Worm (Caenorhabditis elegans): ENCODE measurements around the gene srx-31.

DNA sequence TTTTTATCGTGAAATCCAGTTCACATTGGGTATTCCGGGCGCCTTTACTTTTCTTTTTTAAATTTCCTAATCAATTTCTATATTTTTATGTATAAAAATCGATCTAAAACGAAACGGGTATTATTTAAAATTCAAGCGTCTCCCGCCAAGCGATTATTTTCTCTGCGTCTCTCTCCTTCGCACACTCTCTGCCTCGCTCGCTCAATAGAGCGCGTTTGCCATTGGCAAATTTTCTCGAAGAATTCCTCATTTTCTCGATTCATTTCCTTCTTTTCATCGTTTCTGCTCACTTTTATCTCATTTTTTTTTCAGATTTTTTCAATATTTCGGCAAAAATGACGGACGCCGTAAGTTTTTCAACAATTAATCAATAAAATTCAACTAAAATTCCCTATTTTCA, 49.6 kb downstream of the srx-31 start, which contains the start of gene sti-1:
- no peak for TF ChIP-seq hnd-1 (tag; optimal IDR thresholded peaks at IDR 0.05)
- TF ChIP-seq F13C5.2 (tag; optimal IDR thresholded peaks at IDR 0.05) = peak; percentile 34
- no peak for TF ChIP-seq tbx-11 (GFP tag; IDR thresholded peaks at IDR 0.05)
- TF ChIP-seq pes-1 (GFP tag; IDR thresholded peaks at IDR 0.05) = no peak
- no peak for TF ChIP-seq ceh-13 (GFP tag; optimal IDR thresholded peaks at IDR 0.05)
- no peak for TF ChIP-seq ama-1 (optimal IDR thresholded peaks at IDR 0.05)
- TF ChIP-seq ceh-36 (tag; optimal IDR thresholded peaks at IDR 0.05) = no peak
- TF ChIP-seq tra-4 (tag; optimal IDR thresholded peaks at IDR 0.05) = no peak
- no peak for TF ChIP-seq ets-7 (tag; optimal IDR thresholded peaks at IDR 0.05)
- no peak for TF ChIP-seq scrt-1 (GFP tag; IDR thresholded peaks at IDR 0.05)
- no peak for TF ChIP-seq aly-1 (tag; optimal IDR thresholded peaks at IDR 0.05)
